Fruit fly (Drosophila melanogaster): ENCODE data around the gene CG7322.

Gene CG7322

DNA sequence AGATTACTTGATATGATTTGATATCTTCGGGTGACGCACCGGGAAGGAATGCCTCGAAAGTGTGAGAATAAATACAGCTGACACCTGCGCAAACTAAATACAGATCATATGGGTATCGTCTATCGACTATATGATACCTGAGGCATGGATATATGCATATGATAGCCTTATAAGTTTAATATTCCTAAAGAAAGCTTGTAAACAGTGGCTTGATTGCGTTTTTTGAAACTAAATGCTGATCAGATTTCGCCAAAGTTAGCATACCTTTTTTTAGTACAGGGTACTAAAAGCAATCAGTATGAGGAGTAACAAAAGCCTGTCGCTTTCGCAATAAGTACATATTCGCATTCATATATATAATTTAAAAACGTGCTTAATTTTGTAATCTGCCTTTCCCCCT lies 23.2 kb downstream of the CG7322 start (continued):
- no peak for TF ChIP-seq Bdp1 (GFP tag; optimal IDR thresholded peaks at IDR 0.05)
- peak; percentile 90 for TF ChIP-seq Med (GFP tag)
- TF ChIP-seq Asciz (GFP tag; optimal IDR thresholded peaks at IDR 0.05): peak; percentile 14
- peak; percentile 52 for TF ChIP-seq CG32532 (GFP tag; IDR thresholded peaks at IDR 0.05)
- no peak for TF ChIP-seq CG17186 (GFP tag; optimal IDR thresholded peaks at IDR 0.05)
- TF ChIP-seq Spps (tag; optimal IDR thresholded peaks at IDR 0.05): no peak
- TF ChIP-seq Bgb (GFP tag; IDR thresholded peaks at IDR 0.05; ENCODE audit: partially characterized antibody): no peak
- no peak for TF ChIP-seq CG6272 (GFP tag; IDR thresholded peaks at IDR 0.05)
- no peak for TF ChIP-seq CG7357 (GFP tag; IDR thresholded peaks at IDR 0.05)
- no peak for TF ChIP-seq MTF-1 (GFP tag; optimal IDR thresholded peaks at IDR 0.05; ENCODE audit: borderline replicate concordance)
- TF ChIP-seq CG1647 (GFP tag; optimal IDR thresholded peaks at IDR 0.05): peak; percentile 28
- 0 out of 3 replicates have a peak, but pooled peaks have one; percentile 40 for TF ChIP-seq C15 (GFP tag; IDR thresholded peaks at IDR 0.05)
- TF ChIP-seq dm (GFP tag; optimal IDR thresholded peaks at IDR 0.05): no peak
- no peak for TF ChIP-seq CG10274 (GFP tag; optimal IDR thresholded peaks at IDR 0.05)
- TF ChIP-seq CG10654 (GFP tag; optimal IDR thresholded peaks at IDR 0.05): no peak
- no peak for TF ChIP-seq CG10366 (GFP tag; IDR thresholded peaks at IDR 0.05)
- TF ChIP-seq Myb (GFP tag; optimal IDR thresholded peaks at IDR 0.05): no peak
- TF ChIP-seq tap (tag; optimal IDR thresholded peaks at IDR 0.05): no peak
- no peak for TF ChIP-seq CG9932 (GFP tag; IDR thresholded peaks at IDR 0.05)
- no peak for TF ChIP-seq CG9437 (GFP tag; optimal IDR thresholded peaks at IDR 0.05)
- 0 out of 2 replicates have a peak, but pooled peaks have one; percentile 12 for TF ChIP-seq ara (GFP tag; IDR thresholded peaks at IDR 0.05)
- no peak for TF ChIP-seq ab (GFP tag; optimal IDR thresholded peaks at IDR 0.05)
- TF ChIP-seq CG11504 (tag; optimal IDR thresholded peaks at IDR 0.05): peak; percentile 42
- TF ChIP-seq Aef1 (GFP tag; IDR thresholded peaks at IDR 0.05): no peak
- TF ChIP-seq CG9817 (tag; optimal IDR thresholded peaks at IDR 0.05): no peak

dm6 chrX:18832371-18832852 lies 25.1 kb downstream of the CG7322 start, which contains the start of gene Pvf1:
TSS of gene Pvf1 (plus strand) at chrX:18832682.
- TF ChIP-seq so (GFP tag; IDR thresholded peaks at IDR 0.05): peak; percentile 36; the same call in 1 of the 3 replicates
- TF ChIP-seq cg (GFP tag; optimal IDR thresholded peaks at IDR 0.05): no peak
- TF ChIP-seq Xrp1 (GFP tag; IDR thresholded peaks at IDR 0.05): peak; percentile 29; the same call in 1 of the 2 replicates
- TF ChIP-seq Meics (GFP tag; optimal IDR thresholded peaks at IDR 0.05): peak; percentile 1
- no peak for TF ChIP-seq CG1647 (GFP tag; optimal IDR thresholded peaks at IDR 0.05)
- peak; percentile 44; the same call in 1 of the 2 replicates for TF ChIP-seq chm (GFP tag; IDR thresholded peaks at IDR 0.05)
- no peak for TF ChIP-seq Scr (GFP tag; IDR thresholded peaks at IDR 0.05; ENCODE audit: partially characterized antibody)
- TF ChIP-seq HLH3B (GFP tag; IDR thresholded peaks at IDR 0.05): no peak
- TF ChIP-seq hbn (GFP tag; IDR thresholded peaks at IDR 0.05; ENCODE audit: partially characterized antibody): no peak
- TF ChIP-seq zen2 (GFP tag; IDR thresholded peaks at IDR 0.05; ENCODE audit: partially characterized antibody): no peak
- peak; percentile 13 for TF ChIP-seq CG6765 (GFP tag; optimal IDR thresholded peaks at IDR 0.05)
- TF ChIP-seq Trl (optimal IDR thresholded peaks at IDR 0.05): peak; percentile 82
- no peak for TF ChIP-seq Trl (GFP tag; optimal IDR thresholded peaks at IDR 0.05)
- 0 out of 2 replicates have a peak, but pooled peaks have one; percentile 19 for TF ChIP-seq tna (GFP tag; IDR thresholded peaks at IDR 0.05; ENCODE audit: partially characterized antibody)
- TF ChIP-seq shn (GFP tag; optimal IDR thresholded peaks at IDR 0.05): no peak
- peak; percentile 25 for TF ChIP-seq HmgZ (tag; optimal IDR thresholded peaks at IDR 0.05)
- TF ChIP-seq CG14965 (GFP tag; optimal IDR thresholded peaks at IDR 0.05; ENCODE audit: borderline replicate concordance): no peak
- peak; percentile 25 for TF ChIP-seq kni (GFP tag; optimal IDR thresholded peaks at IDR 0.05)
- TF ChIP-seq Dbx (GFP tag; IDR thresholded peaks at IDR 0.05): peak; percentile 12; the same call in 1 of the 3 replicates
- peak; percentile 64 for TF ChIP-seq nom (GFP tag; optimal IDR thresholded peaks at IDR 0.05)
- no peak for TF ChIP-seq Poxn (GFP tag; IDR thresholded peaks at IDR 0.05)
- peak; percentile 26 for TF ChIP-seq CG3281 (GFP tag; optimal IDR thresholded peaks at IDR 0.05)
- TF ChIP-seq Stat92E (GFP tag; optimal IDR thresholded peaks at IDR 0.05): no peak
- TF ChIP-seq CG4617 (GFP tag; optimal IDR thresholded peaks at IDR 0.05; ENCODE audit: borderline replicate concordance): no peak
- peak; percentile 34 for TF ChIP-seq CG34376 (GFP tag; optimal IDR thresholded peaks at IDR 0.05)
- TF ChIP-seq mld (GFP tag; IDR thresholded peaks at IDR 0.05; ENCODE audit: partially characterized antibody): no peak
- TF ChIP-seq D19A (tag; optimal IDR thresholded peaks at IDR 0.05): peak; percentile 67
